Worm (Caenorhabditis elegans) whole organism, mixed stage, embryonic: Measurements from ENCODE around the gene col-138.

ENCODE experiments used
- blmp-1 ChIP-seq: fragments of 150-350 bp; optimal IDR thresholded peaks from 2 replicates; lab custom pipeline; 2014; ENCODE audit warnings: missing biosample characterization, missing genetic modification characterization
- elt-1 ChIP-seq: sonication (generic microtip); optimal IDR thresholded peaks from 2 replicates; lab custom pipeline; 2017; ENCODE audit warnings: missing genetic modification characterization, mild to moderate bottlenecking, missing compliant biosample characterization, antibody characterized with exemption, moderate library complexity, borderline replicate concordance; ENCODE audit not compliant: insufficient read depth
- elt-3 ChIP-seq: fragments of 150-350 bp; optimal IDR thresholded peaks from 2 replicates; lab custom pipeline; 2014; ENCODE audit warnings: missing biosample characterization, missing genetic modification characterization
- hlh-1 ChIP-seq: fragments of 150-350 bp; optimal IDR thresholded peaks from 2 replicates; lab custom pipeline; 2014; ENCODE audit warnings: missing biosample characterization, missing genetic modification reagents, missing genetic modification characterization
- lin-13 ChIP-seq: fragments of 150-350 bp; optimal IDR thresholded peaks from 2 replicates; lab custom pipeline; 2014; ENCODE audit warnings: missing biosample characterization, missing genetic modification characterization
- nhr-12 ChIP-seq: fragments of 150-350 bp; optimal IDR thresholded peaks from 2 replicates; lab custom pipeline; 2014; ENCODE audit warnings: missing biosample characterization, missing genetic modification characterization
- nhr-28 ChIP-seq: fragments of 150-350 bp; optimal IDR thresholded peaks from 2 replicates; lab custom pipeline; 2014; ENCODE audit warnings: missing biosample characterization, missing genetic modification characterization
- pha-4 ChIP-seq: fragments of 150-350 bp; optimal IDR thresholded peaks from 2 replicates; lab custom pipeline; 2018; ENCODE audit warnings: missing biosample characterization, missing genetic modification reagents, missing genetic modification characterization
- snpc-4 ChIP-seq: fragments of 150-350 bp; optimal IDR thresholded peaks from 2 replicates; lab custom pipeline; 2014; ENCODE audit warnings: missing biosample characterization, missing genetic modification characterization
- unc-62 ChIP-seq: fragments of 150-350 bp; optimal IDR thresholded peaks from 2 replicates; lab custom pipeline; 2014; ENCODE audit warnings: missing biosample characterization, missing genetic modification reagents, missing genetic modification characterization

ce11 chrIV:17150871-17151270 is 32.7 kb downstream of the col-138 start, which contains the start of gene Y116A8C.40:
- TF ChIP-seq nhr-28 (tag; lab: Kevin White, UChicago): no peak
- no peak for TF ChIP-seq pha-4 (tag; lab: Kevin White, UChicago)
- TF ChIP-seq lin-13 (tag; lab: Kevin White, UChicago): no peak
- TF ChIP-seq hlh-1 (tag; lab: Kevin White, UChicago): no peak
- no peak for TF ChIP-seq elt-1 (tag; lab: Kevin White, UChicago)
- TF ChIP-seq nhr-12 (tag; lab: Kevin White, UChicago): no peak
- no peak for TF ChIP-seq blmp-1
- no peak for TF ChIP-seq elt-3 (tag; lab: Kevin White, UChicago)
- TF ChIP-seq unc-62 (GFP tag; lab: Kevin White, UChicago): no peak
- no peak for TF ChIP-seq snpc-4 (tag; lab: Kevin White, UChicago)
